Worm (Caenorhabditis elegans): ENCODE measurements around the gene B0035.18.

ce11 chrIV:11313880-11314279 lies 6.2 kb upstream of the B0035.18 start, which contains the start of gene dnj-2:
- TF ChIP-seq jun-1 (tag; optimal IDR thresholded peaks at IDR 0.05) (no peak), elt-2 (tag; optimal IDR thresholded peaks at IDR 0.05) (no peak), aly-2 (tag; optimal IDR thresholded peaks at IDR 0.05) (no peak), ceh-16 (tag; optimal IDR thresholded peaks at IDR 0.05) (no peak), unc-39 (tag; optimal IDR thresholded peaks at IDR 0.05) (no peak), mdl-1 (tag; optimal IDR thresholded peaks at IDR 0.05) (no peak), elt-1 (tag; optimal IDR thresholded peaks at IDR 0.05) (no peak), pha-4 (tag; optimal IDR thresholded peaks at IDR 0.05) (no peak), fos-1 (tag; optimal IDR thresholded peaks at IDR 0.05) (no peak), daf-12 (tag; optimal IDR thresholded peaks at IDR 0.05) (no peak), nhr-237 (tag; optimal IDR thresholded peaks at IDR 0.05) (no peak)

Measured in whole organism, L3 larva.